Fruit fly (Drosophila melanogaster) S2 (cell line): ENCODE measurements around the gene CG4080.
A peak's percentile ranks its signal among the peaks of the same experiment; 100 is the strongest.

Experiments
- CG8478 ChIP-seq: fragments of >200 bp; optimal IDR thresholded peaks from 2 replicates; lab custom pipeline; 2018
- CTCF ChIP-seq, 2 experiments: fragments of >200 bp; optimal IDR thresholded peaks; 2 replicates each; lab custom pipeline; 2018

DNA sequence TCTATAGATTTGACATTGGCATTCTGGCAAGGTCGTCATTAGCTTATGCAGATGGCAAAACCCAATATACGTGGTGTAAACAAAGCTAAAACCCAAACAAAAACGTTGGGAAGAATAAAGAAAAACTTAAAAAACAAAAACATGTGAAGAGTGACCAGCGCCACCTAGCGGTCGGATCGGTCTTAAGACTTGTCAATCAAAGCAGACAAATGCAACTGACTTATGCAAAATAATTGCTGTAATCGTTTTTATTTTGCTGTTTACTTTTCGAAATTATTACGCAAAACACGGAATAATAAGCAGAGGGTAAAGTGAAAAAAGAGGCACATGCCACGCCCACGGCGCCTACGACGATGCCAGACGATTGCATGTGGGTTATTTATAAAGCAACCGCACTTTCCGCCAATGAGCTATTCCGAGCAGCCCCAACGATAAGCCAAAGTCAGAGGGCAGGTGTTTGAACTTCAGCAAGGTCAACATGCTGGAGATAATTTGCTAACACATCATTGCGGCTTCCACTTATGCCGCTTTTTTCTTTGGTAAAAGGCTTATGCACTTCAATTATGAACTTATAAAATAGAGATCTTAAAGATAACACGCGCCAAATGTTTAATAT, 42.8 kb downstream of the CG4080 start:
- TF ChIP-seq CG8478 (no peak), CTCF (optimal IDR thresholded peaks at IDR 0.05; lab: Kevin White, UChicago) (peak; percentile 83 to 84)
